Fruit fly (Drosophila melanogaster) whole organism, embryonic: ENCODE measurements around the gene Tollo.

Experiments
- Blimp-1 ChIP-seq: fragments of 200-800 bp; sonication (Bioruptor generic); optimal IDR thresholded peaks from 3 replicates; lab custom pipeline; 2018; ENCODE audit warnings: missing biosample characterization, missing genetic modification characterization, mild to moderate bottlenecking, moderate library complexity, missing genetic modification reagents
- CG10147 ChIP-seq: fragments of 200-800 bp; sonication (Bioruptor generic); optimal IDR thresholded peaks from 2 replicates; lab custom pipeline; 2019; ENCODE audit warnings: missing biosample characterization, mild to moderate bottlenecking, missing genetic modification characterization, moderate library complexity
- CG10959 ChIP-seq: fragments of 200-800 bp; sonication (Bioruptor generic); IDR thresholded peaks from 2 replicates; pipeline ENCODE4 v1.3.6; 2022; ENCODE audit warnings: missing biosample characterization, missing genetic modification characterization
- CG13624 ChIP-seq: fragments of 200-800 bp; sonication (Bioruptor generic); optimal IDR thresholded peaks from 2 replicates; lab custom pipeline; 2016; ENCODE audit warnings: missing biosample characterization, missing genetic modification characterization
- CG15514 ChIP-seq: fragments of 200-800 bp; sonication (Bioruptor generic); optimal IDR thresholded peaks from 3 replicates; lab custom pipeline; 2017; ENCODE audit warnings: missing biosample characterization, missing genetic modification characterization, mild to moderate bottlenecking, moderate library complexity, missing genetic modification reagents
- CG1603 ChIP-seq: fragments of 200-800 bp; sonication (Bioruptor generic); optimal IDR thresholded peaks from 2 replicates; lab custom pipeline; 2019; ENCODE audit warnings: missing biosample characterization, mild to moderate bottlenecking, missing genetic modification characterization, moderate library complexity
- CG17359 ChIP-seq: fragments of 200-800 bp; sonication (Bioruptor generic); optimal IDR thresholded peaks from 3 replicates; lab custom pipeline; 2018; ENCODE audit warnings: missing biosample characterization, mild to moderate bottlenecking, missing genetic modification characterization, moderate library complexity
- CG17361 ChIP-seq: fragments of 200-800 bp; sonication (Bioruptor generic); IDR thresholded peaks from 3 replicates; pipeline ENCODE4 v1.3.6; 2022; ENCODE audit warnings: missing biosample characterization, missing genetic modification characterization
- CG30431 ChIP-seq: fragments of 200-800 bp; sonication (Bioruptor generic); optimal IDR thresholded peaks from 2 replicates; lab custom pipeline; 2017; ENCODE audit warnings: missing biosample characterization, missing genetic modification characterization
- CG31224 ChIP-seq: fragments of 200-800 bp; sonication (Bioruptor generic); IDR thresholded peaks from 2 replicates; pipeline ENCODE4 v1.3.6; 2022; ENCODE audit warnings: missing biosample characterization, missing genetic modification characterization
- CG3407 ChIP-seq: fragments of 200-800 bp; sonication (Bioruptor generic); optimal IDR thresholded peaks from 2 replicates; lab custom pipeline; 2018; ENCODE audit warnings: missing biosample characterization, mild to moderate bottlenecking, missing genetic modification characterization
- CG3726 ChIP-seq: fragments of 200-800 bp; sonication (Bioruptor generic); IDR thresholded peaks from 3 replicates; pipeline ENCODE4, ENCODE4 v1.3.6; 2022; ENCODE audit warnings: missing biosample characterization, missing genetic modification characterization
- CG6765 ChIP-seq: fragments of 200-800 bp; sonication (Bioruptor generic); optimal IDR thresholded peaks from 3 replicates; lab custom pipeline; 2017; ENCODE audit warnings: missing biosample characterization, mild to moderate bottlenecking, missing genetic modification characterization
- CG7372 ChIP-seq: fragments of 200-800 bp; sonication (Bioruptor generic); IDR thresholded peaks from 2 replicates; pipeline ENCODE4 v1.3.6; 2022; ENCODE audit warnings: missing biosample characterization, missing genetic modification characterization
- CG7928 ChIP-seq: fragments of 200-800 bp; sonication (Bioruptor generic); optimal IDR thresholded peaks from 2 replicates; lab custom pipeline; 2017; ENCODE audit warnings: missing biosample characterization, mild to moderate bottlenecking, missing genetic modification characterization
- CG8290 ChIP-seq, 3 experiments: fragments of 200-800 bp; sonication (Bioruptor generic); optimal IDR thresholded peaks; 2 replicates each; lab custom pipeline; 2016 to 2019; ENCODE audit warnings: missing biosample characterization in 3 of 3, missing genetic modification characterization in 3 of 3, mild to moderate bottlenecking in 2 of 3, moderate library complexity in 1 of 3
- CG8359 ChIP-seq: fragments of 200-800 bp; sonication (Bioruptor generic); optimal IDR thresholded peaks from 2 replicates; lab custom pipeline; 2017; ENCODE audit warnings: missing biosample characterization, mild to moderate bottlenecking, missing genetic modification characterization, borderline replicate concordance
- CG8765 ChIP-seq: fragments of 200-800 bp; sonication (Bioruptor generic); IDR thresholded peaks from 2 replicates; pipeline ENCODE4 v1.3.6; 2022; ENCODE audit warnings: missing biosample characterization, missing genetic modification characterization
- CoRest ChIP-seq: fragments of 200-800 bp; sonication (Bioruptor generic); optimal IDR thresholded peaks from 3 replicates; lab custom pipeline; 2018; ENCODE audit warnings: missing biosample characterization, mild to moderate bottlenecking, missing genetic modification characterization, moderate library complexity
- Dbx ChIP-seq: fragments of 200-800 bp; sonication (Bioruptor generic); IDR thresholded peaks from 3 replicates; pipeline ENCODE4 v1.3.6; 2022; ENCODE audit warnings: missing biosample characterization, missing genetic modification characterization
- E2f2 ChIP-seq: fragments of 200-800 bp; sonication (Bioruptor generic); IDR thresholded peaks from 2 replicates; pipeline ENCODE4 v1.3.6; 2022; ENCODE audit warnings: missing biosample characterization, missing genetic modification characterization
- Eip74EF ChIP-seq, 2 experiments: fragments of 200-800 bp in 1 of 2; fragments of >200 bp in 1 of 2; sonication (Bioruptor generic) in 1 of 2; optimal IDR thresholded peaks; 2 replicates each; lab custom pipeline; 2017 to 2019; ENCODE audit warnings: missing biosample characterization in 2 of 2, missing genetic modification characterization in 2 of 2, mild to moderate bottlenecking in 1 of 2, moderate library complexity in 1 of 2
- HLH3B ChIP-seq: fragments of 200-800 bp; sonication (Bioruptor generic); IDR thresholded peaks from 2 replicates; pipeline ENCODE4 v1.3.6; 2022; ENCODE audit warnings: missing biosample characterization, missing genetic modification characterization
- Hr39 ChIP-seq: fragments of >200 bp; optimal IDR thresholded peaks from 2 replicates; lab custom pipeline; 2017
- Hsf ChIP-seq: fragments of 200-800 bp; sonication (Bioruptor generic); optimal IDR thresholded peaks from 3 replicates; lab custom pipeline; 2016; ENCODE audit warnings: missing biosample characterization, missing genetic modification characterization
- Kr ChIP-seq: fragments of 200-800 bp; sonication (Bioruptor generic); optimal IDR thresholded peaks from 2 replicates; lab custom pipeline; 2017; ENCODE audit warnings: missing biosample characterization, mild to moderate bottlenecking, missing genetic modification characterization
- Lpt ChIP-seq: fragments of >200 bp; optimal IDR thresholded peaks from 2 replicates; lab custom pipeline; 2018; ENCODE audit warnings: missing biosample characterization, missing genetic modification characterization
- MBD-R2 ChIP-seq: fragments of 200-800 bp; sonication (Bioruptor generic); IDR thresholded peaks from 2 replicates; pipeline ENCODE4 v1.3.6; 2022; ENCODE audit warnings: missing biosample characterization, missing genetic modification characterization
- Ssrp ChIP-seq: fragments of 200-800 bp; sonication (Bioruptor generic); optimal IDR thresholded peaks from 2 replicates; lab custom pipeline; 2018; ENCODE audit warnings: missing biosample characterization, mild to moderate bottlenecking, missing genetic modification characterization, moderate library complexity
- Stat92E ChIP-seq, 3 experiments: fragments of >200 bp in 2 of 3; fragments of 200-800 bp in 1 of 3; sonication (Bioruptor generic) in 1 of 3; optimal IDR thresholded peaks; 2 replicates each; lab custom pipeline; 2017 to 2019; ENCODE audit warnings: missing biosample characterization in 3 of 3, missing genetic modification characterization in 3 of 3, mild to moderate bottlenecking in 1 of 3, moderate library complexity in 1 of 3
- YL-1 ChIP-seq: fragments of 200-800 bp; sonication (Bioruptor generic); optimal IDR thresholded peaks from 3 replicates; lab custom pipeline; 2017; ENCODE audit warnings: missing biosample characterization, mild to moderate bottlenecking, missing genetic modification characterization
- amos ChIP-seq: fragments of 200-800 bp; sonication (Bioruptor generic); IDR thresholded peaks from 2 replicates; pipeline ENCODE4 v1.3.6; 2022; ENCODE audit warnings: missing biosample characterization, missing genetic modification characterization; ENCODE audit not compliant: partially characterized antibody
- br ChIP-seq: fragments of >200 bp; optimal IDR thresholded peaks from 2 replicates; lab custom pipeline; 2017
- dpn ChIP-seq, 2 experiments: fragments of 200-800 bp; sonication (Bioruptor generic); optimal IDR thresholded peaks; 3 replicates each; lab custom pipeline; 2016; ENCODE audit warnings: missing biosample characterization in 2 of 2, missing genetic modification characterization in 2 of 2
- fru ChIP-seq: fragments of >200 bp; optimal IDR thresholded peaks from 2 replicates; lab custom pipeline; 2017
- ham ChIP-seq: fragments of 200-800 bp; sonication (Bioruptor generic); IDR thresholded peaks from 2 replicates; pipeline ENCODE4 v1.3.6; 2022; ENCODE audit warnings: missing biosample characterization, missing genetic modification characterization
- her ChIP-seq: fragments of 200-800 bp; sonication (Bioruptor generic); optimal IDR thresholded peaks from 2 replicates; lab custom pipeline; 2016; ENCODE audit warnings: missing biosample characterization, missing genetic modification characterization
- maf-S ChIP-seq: fragments of 200-800 bp; sonication (Bioruptor generic); optimal IDR thresholded peaks from 2 replicates; lab custom pipeline; 2016; ENCODE audit warnings: missing biosample characterization, missing genetic modification characterization
- otp ChIP-seq: fragments of 200-800 bp; sonication (Bioruptor generic); IDR thresholded peaks from 3 replicates; pipeline ENCODE4, ENCODE4 v1.3.6; 2022; ENCODE audit warnings: missing biosample characterization, missing genetic modification characterization
- psq ChIP-seq: fragments of 200-800 bp; sonication (Bioruptor generic); optimal IDR thresholded peaks from 2 replicates; lab custom pipeline; 2017; ENCODE audit warnings: missing biosample characterization, missing genetic modification characterization
- ranshi ChIP-seq: fragments of 200-800 bp; sonication (Bioruptor generic); IDR thresholded peaks from 2 replicates; pipeline ENCODE4 v1.3.6; 2022; ENCODE audit warnings: missing biosample characterization, missing genetic modification characterization
- rib ChIP-seq: fragments of 200-800 bp; sonication (Bioruptor generic); IDR thresholded peaks from 2 replicates; pipeline ENCODE4 v1.3.6; 2022; ENCODE audit warnings: missing biosample characterization, missing genetic modification characterization
- run ChIP-seq: fragments of 200-800 bp; sonication (Bioruptor generic); optimal IDR thresholded peaks from 3 replicates; lab custom pipeline; 2018; ENCODE audit warnings: missing biosample characterization, mild to moderate bottlenecking, missing genetic modification characterization
- sima ChIP-seq: fragments of 200-800 bp; sonication (Bioruptor generic); optimal IDR thresholded peaks from 2 replicates; lab custom pipeline; 2016; ENCODE audit warnings: missing biosample characterization, missing genetic modification characterization
- sisA ChIP-seq: fragments of 200-800 bp; sonication (Bioruptor generic); IDR thresholded peaks from 2 replicates; pipeline ENCODE4 v1.3.6; 2022; ENCODE audit warnings: missing biosample characterization, missing genetic modification characterization
- unc-4 ChIP-seq: fragments of 200-800 bp; sonication (Bioruptor generic); IDR thresholded peaks from 2 replicates; pipeline ENCODE4 v1.3.6; 2022; ENCODE audit warnings: missing biosample characterization, missing genetic modification characterization; ENCODE audit not compliant: partially characterized antibody
- usp ChIP-seq: fragments of >200 bp; optimal IDR thresholded peaks from 2 replicates; lab custom pipeline; 2017; ENCODE audit warnings: missing biosample characterization, missing genetic modification characterization
- zfh2 ChIP-seq: fragments of 200-800 bp; sonication (Bioruptor generic); optimal IDR thresholded peaks from 2 replicates; lab custom pipeline; 2016; ENCODE audit warnings: missing biosample characterization, missing genetic modification characterization

Gene Tollo

dm6 chr3L:15206058-15206457 is 29.4 kb upstream of the Tollo start:
- no peak for TF ChIP-seq amos
- TF ChIP-seq ham (GFP tag; lab: Robert Waterston, UW): no peak
- no peak for TF ChIP-seq her

- no peak for TF ChIP-seq usp (GFP tag; lab: Kevin White, UChicago)
- TF ChIP-seq dpn (GFP tag; optimal IDR thresholded peaks at IDR 0.05; lab: Kevin White, UChicago): no peak
- TF ChIP-seq CoRest (tag; lab: Kevin White, UChicago): no peak
- no peak for TF ChIP-seq CG15514 (GFP tag; lab: Kevin White, UChicago)
- no peak for TF ChIP-seq CG10959 (GFP tag; lab: Robert Waterston, UW)
- no peak for TF ChIP-seq Lpt
- TF ChIP-seq CG7372 (GFP tag; lab: Robert Waterston, UW): no peak
- TF ChIP-seq Blimp-1 (GFP tag; lab: Kevin White, UChicago): no peak
- TF ChIP-seq CG30431 (GFP tag; lab: Kevin White, UChicago): no peak
- TF ChIP-seq rib (GFP tag; lab: Robert Waterston, UW): no peak
- TF ChIP-seq Stat92E (GFP tag; optimal IDR thresholded peaks at IDR 0.05; lab: Kevin White, UChicago): no peak
- no peak for TF ChIP-seq CG13624 (GFP tag; lab: Kevin White, UChicago)
- no peak for TF ChIP-seq Dbx (GFP tag; lab: Robert Waterston, UW)
- TF ChIP-seq br (lab: Kevin White, UChicago): no peak
- no peak for TF ChIP-seq MBD-R2 (GFP tag; lab: Robert Waterston, UW)
- no peak for TF ChIP-seq unc-4 (GFP tag; lab: Robert Waterston, UW)
- no peak for TF ChIP-seq Hsf (GFP tag; lab: Kevin White, UChicago)
- no peak for TF ChIP-seq CG6765 (GFP tag; lab: Kevin White, UChicago)
- no peak for TF ChIP-seq ranshi (GFP tag; lab: Robert Waterston, UW)
- no peak for TF ChIP-seq CG7928 (GFP tag; lab: Kevin White, UChicago)
Measured at dm6 chr3L:15207544-15207943, 27.9 kb upstream of the Tollo start, which contains the start of gene Prx1. Gene Prx1, plus strand, starts transcription at chr3L:15207844.

- TF ChIP-seq CG10147 (GFP tag; lab: Kevin White, UChicago): no peak
- TF ChIP-seq E2f2: no peak
- no peak for TF ChIP-seq run
- TF ChIP-seq CG31224: no peak
- TF ChIP-seq fru: no peak
- TF ChIP-seq maf-S (GFP tag; lab: Kevin White, UChicago): no peak
- no peak for TF ChIP-seq CG8765
- TF ChIP-seq MBD-R2 (GFP tag; lab: Robert Waterston, UW): no peak
- TF ChIP-seq CG3726: no peak
- no peak for TF ChIP-seq CG8290 (GFP tag; optimal IDR thresholded peaks at IDR 0.05; lab: Kevin White, UChicago)
- TF ChIP-seq CG8290 (tag; optimal IDR thresholded peaks at IDR 0.05; lab: Kevin White, UChicago): no peak
- TF ChIP-seq YL-1 (GFP tag; lab: Kevin White, UChicago): no peak
- TF ChIP-seq psq: no peak
- no peak for TF ChIP-seq CG3407 (GFP tag; lab: Kevin White, UChicago)
- no peak for TF ChIP-seq sima
- peak; percentile 75 for TF ChIP-seq CG17361 (GFP tag; lab: Robert Waterston, UW)
- TF ChIP-seq sisA: no peak
- TF ChIP-seq CG17359 (tag; lab: Kevin White, UChicago): no peak
- TF ChIP-seq Eip74EF (GFP tag; optimal IDR thresholded peaks at IDR 0.05; lab: Kevin White, UChicago): no peak
- TF ChIP-seq HLH3B (GFP tag; lab: Robert Waterston, UW): no peak
- peak; percentile 3 for TF ChIP-seq Ssrp
- TF ChIP-seq CG8359 (GFP tag; lab: Kevin White, UChicago): no peak
- TF ChIP-seq Kr (GFP tag; lab: Kevin White, UChicago): no peak
- TF ChIP-seq zfh2: no peak
- no peak for TF ChIP-seq otp (GFP tag; lab: Robert Waterston, UW)
- no peak for TF ChIP-seq Hr39 (lab: Kevin White, UChicago)
- no peak for TF ChIP-seq CG1603 (tag; lab: Kevin White, UChicago)
Measured at dm6 chr3L:15208695-15209450, 26.5 kb upstream of the Tollo start.
